Fruit fly (Drosophila melanogaster) whole organism, embryonic: Measurements from ENCODE around the gene NANS.

Experiments used
- CG12299 ChIP-seq: fragments of 200-800 bp; sonication (Bioruptor generic); optimal IDR thresholded peaks from 2 replicates; lab custom pipeline; 2018; ENCODE audit warnings: missing biosample characterization, mild to moderate bottlenecking, missing genetic modification characterization
- CG1602 ChIP-seq: fragments of 200-800 bp; sonication (Bioruptor generic); optimal IDR thresholded peaks from 3 replicates; lab custom pipeline; 2016; ENCODE audit warnings: missing biosample characterization, missing genetic modification characterization
- CG16779 ChIP-seq: fragments of 200-800 bp; sonication (Bioruptor generic); IDR thresholded peaks from 2 replicates; pipeline ENCODE4 v1.3.6; 2022; ENCODE audit warnings: missing biosample characterization, missing genetic modification characterization
- CG31365 ChIP-seq: fragments of 200-800 bp; sonication (Bioruptor generic); optimal IDR thresholded peaks from 2 replicates; lab custom pipeline; 2018; ENCODE audit warnings: missing biosample characterization, mild to moderate bottlenecking, missing genetic modification characterization
- Vsx1 ChIP-seq: fragments of 200-800 bp; sonication (Bioruptor generic); optimal IDR thresholded peaks from 2 replicates; lab custom pipeline; 2017; ENCODE audit warnings: missing biosample characterization, mild to moderate bottlenecking, missing genetic modification characterization, missing genetic modification reagents
- knrl ChIP-seq: fragments of 200-800 bp; sonication (Bioruptor generic); IDR thresholded peaks from 3 replicates; pipeline ENCODE4 v1.3.6; 2022; ENCODE audit warnings: missing biosample characterization, missing genetic modification characterization; ENCODE audit not compliant: partially characterized antibody
- p53 ChIP-seq: fragments of 200-800 bp; sonication (Bioruptor generic); optimal IDR thresholded peaks from 2 replicates; lab custom pipeline; 2016; ENCODE audit warnings: missing biosample characterization, missing genetic modification characterization
- salm ChIP-seq: fragments of 200-800 bp; sonication (Bioruptor generic); optimal IDR thresholded peaks from 2 replicates; lab custom pipeline; 2018; ENCODE audit warnings: missing biosample characterization, mild to moderate bottlenecking, missing genetic modification characterization
- seq ChIP-seq: fragments of 200-800 bp; sonication (Bioruptor generic); IDR thresholded peaks from 2 replicates; pipeline ENCODE4 v1.3.6; 2022; ENCODE audit warnings: missing biosample characterization, missing genetic modification characterization
- sisA ChIP-seq: fragments of 200-800 bp; sonication (Bioruptor generic); IDR thresholded peaks from 2 replicates; pipeline ENCODE4 v1.3.6; 2022; ENCODE audit warnings: missing biosample characterization, missing genetic modification characterization
- tap ChIP-seq: fragments of 200-800 bp; optimal IDR thresholded peaks from 3 replicates; lab custom pipeline; 2019; ENCODE audit warnings: missing biosample characterization, mild to moderate bottlenecking, missing genetic modification characterization, moderate library complexity
- tll ChIP-seq, 2 experiments: fragments of 200-800 bp in 1 of 2; fragments of >200 bp in 1 of 2; sonication (Bioruptor generic) in 1 of 2; optimal IDR thresholded peaks; 2 replicates each; lab custom pipeline; 2017 to 2019; ENCODE audit warnings: missing biosample characterization in 2 of 2, missing genetic modification characterization in 2 of 2, mild to moderate bottlenecking in 1 of 2, moderate library complexity in 1 of 2
- tup ChIP-seq: fragments of 200-800 bp; sonication (Bioruptor generic); optimal IDR thresholded peaks from 2 replicates; lab custom pipeline; 2016; ENCODE audit warnings: missing biosample characterization, mild to moderate bottlenecking, missing genetic modification characterization, moderate library complexity
- zfh1 ChIP-seq: fragments of 200-800 bp; sonication (Bioruptor generic); IDR thresholded peaks from 3 replicates; pipeline ENCODE4 v1.3.6; 2022; ENCODE audit warnings: missing biosample characterization, missing genetic modification characterization

- no peak for TF ChIP-seq CG31365 (tag; lab: Kevin White, UChicago)
- no peak for TF ChIP-seq zfh1
- no peak for TF ChIP-seq CG16779 (GFP tag; lab: Robert Waterston, UW)
- TF ChIP-seq Vsx1: no peak
- no peak for TF ChIP-seq p53 (GFP tag; lab: Kevin White, UChicago)
- no peak for TF ChIP-seq salm (tag; lab: Kevin White, UChicago)
- no peak for TF ChIP-seq CG12299 (tag; lab: Kevin White, UChicago)
- no peak for TF ChIP-seq seq (GFP tag; lab: Robert Waterston, UW)
- TF ChIP-seq tll (GFP tag; optimal IDR thresholded peaks at IDR 0.05; lab: Kevin White, UChicago): no peak
- no peak for TF ChIP-seq tap (tag; lab: Kevin White, UChicago)
- no peak for TF ChIP-seq CG1602
- TF ChIP-seq knrl (GFP tag; lab: Robert Waterston, UW): no peak
- no peak for TF ChIP-seq sisA (GFP tag; lab: Robert Waterston, UW)
- TF ChIP-seq tup (GFP tag; lab: Kevin White, UChicago): no peak
These were observed 24.4 kb downstream of the NANS start for dm6 chr3R:12450713-12451259.
